Fruit fly (Drosophila melanogaster): ENCODE results near the gene Sdic4.

Gene Sdic4

dm6 chrX:20247710-20248109 is 22.9 kb upstream of the Sdic4 start (continued):
- TF ChIP-seq Eip75B (GFP tag; optimal IDR thresholded peaks at IDR 0.05) = peak; percentile 11
- TF ChIP-seq CG8632 (GFP tag; optimal IDR thresholded peaks at IDR 0.05) = no peak
- no peak for TF ChIP-seq Lpt (GFP tag; optimal IDR thresholded peaks at IDR 0.05)
- TF ChIP-seq dac (GFP tag; optimal IDR thresholded peaks at IDR 0.05) = no peak
- TF ChIP-seq Ets21C (GFP tag; optimal IDR thresholded peaks at IDR 0.05) = no peak
- no peak for TF ChIP-seq ss (GFP tag; optimal IDR thresholded peaks at IDR 0.05)
- TF ChIP-seq CG15336 (GFP tag; IDR thresholded peaks at IDR 0.05) = 0 out of 2 replicates have a peak, but pooled peaks have one; percentile 28
- peak; percentile 30 for TF ChIP-seq Hr39 (GFP tag; optimal IDR thresholded peaks at IDR 0.05)
- peak; percentile 27 for TF ChIP-seq CG3032 (tag; optimal IDR thresholded peaks at IDR 0.05)
- no peak for TF ChIP-seq Sox102F (GFP tag; optimal IDR thresholded peaks at IDR 0.05)
- TF ChIP-seq OdsH (GFP tag; optimal IDR thresholded peaks at IDR 0.05) = peak; percentile 41
- TF ChIP-seq acj6 (GFP tag; optimal IDR thresholded peaks at IDR 0.05) = peak; percentile 31
- no peak for TF ChIP-seq vri (GFP tag; optimal IDR thresholded peaks at IDR 0.05)

dm6 chrX:20245218-20245863 is 20.5 kb upstream of the Sdic4 start:
- no peak for TF ChIP-seq CG8119 (GFP tag; IDR thresholded peaks at IDR 0.05)
- TF ChIP-seq Ets21C (GFP tag; optimal IDR thresholded peaks at IDR 0.05) = no peak
- TF ChIP-seq CG8319 (GFP tag; optimal IDR thresholded peaks at IDR 0.05) = no peak
- TF ChIP-seq CG3032 (tag; optimal IDR thresholded peaks at IDR 0.05) = no peak
- TF ChIP-seq dsx (GFP tag; optimal IDR thresholded peaks at IDR 0.05; ENCODE audit: poor library complexity, severe bottlenecking) = no peak
- no peak for TF ChIP-seq CG11902 (GFP tag; optimal IDR thresholded peaks at IDR 0.05)
- no peak for TF ChIP-seq esn (GFP tag; optimal IDR thresholded peaks at IDR 0.05)
- no peak for TF ChIP-seq Met (GFP tag; optimal IDR thresholded peaks at IDR 0.05)
- no peak for TF ChIP-seq CG34406 (GFP tag; optimal IDR thresholded peaks at IDR 0.05)
- TF ChIP-seq ss (GFP tag; optimal IDR thresholded peaks at IDR 0.05) = no peak
- no peak for TF ChIP-seq fd85E (GFP tag; optimal IDR thresholded peaks at IDR 0.05)
- TF ChIP-seq CG9139 (GFP tag; optimal IDR thresholded peaks at IDR 0.05) = no peak
- no peak for TF ChIP-seq CG6808 (GFP tag; optimal IDR thresholded peaks at IDR 0.05)
- no peak for TF ChIP-seq CG11762 (GFP tag; optimal IDR thresholded peaks at IDR 0.05; ENCODE audit: insufficient read depth)
- no peak for TF ChIP-seq CG10631 (GFP tag; optimal IDR thresholded peaks at IDR 0.05)
- no peak for TF ChIP-seq spab (GFP tag; optimal IDR thresholded peaks at IDR 0.05)
- no peak for TF ChIP-seq eg (GFP tag; IDR thresholded peaks at IDR 0.05)

- no peak for TF ChIP-seq Blimp-1 (GFP tag; optimal IDR thresholded peaks at IDR 0.05)
- TF ChIP-seq salr (GFP tag; optimal IDR thresholded peaks at IDR 0.05) = no peak
- TF ChIP-seq CG4318 (GFP tag; optimal IDR thresholded peaks at IDR 0.05) = no peak
- peak; percentile 79 for TF ChIP-seq CG15336 (GFP tag; IDR thresholded peaks at IDR 0.05)
- TF ChIP-seq Met (GFP tag; optimal IDR thresholded peaks at IDR 0.05) = peak; percentile 35
- peak; percentile 10 for TF ChIP-seq Eip75B (GFP tag; optimal IDR thresholded peaks at IDR 0.05)
- peak; percentile 9; the same call in 1 of the 2 replicates for TF ChIP-seq CG11294 (GFP tag; IDR thresholded peaks at IDR 0.05)
- no peak for TF ChIP-seq CG1621 (tag; optimal IDR thresholded peaks at IDR 0.05)
- peak; percentile 27 for TF ChIP-seq dsx (GFP tag; optimal IDR thresholded peaks at IDR 0.05; ENCODE audit: poor library complexity, severe bottlenecking)
- no peak for TF ChIP-seq cyc (GFP tag; optimal IDR thresholded peaks at IDR 0.05)
- peak; percentile 38 for TF ChIP-seq topi (GFP tag; optimal IDR thresholded peaks at IDR 0.05)
- no peak for TF ChIP-seq fd85E (GFP tag; optimal IDR thresholded peaks at IDR 0.05)
- TF ChIP-seq Lpt (GFP tag; optimal IDR thresholded peaks at IDR 0.05) = peak; percentile 27
- TF ChIP-seq CG31627 (GFP tag; optimal IDR thresholded peaks at IDR 0.05) = no peak
- TF ChIP-seq CG6163 (GFP tag; IDR thresholded peaks at IDR 0.05) = peak; percentile 53; the same call in 2 of the 3 replicates
- no peak for TF ChIP-seq Ets21C (GFP tag; optimal IDR thresholded peaks at IDR 0.05)
- TF ChIP-seq achi (GFP tag; optimal IDR thresholded peaks at IDR 0.05) = peak; percentile 17
- TF ChIP-seq CG6276 (GFP tag; optimal IDR thresholded peaks at IDR 0.05) = peak; percentile 82
- peak; percentile 3 for TF ChIP-seq CG16779 (tag; optimal IDR thresholded peaks at IDR 0.05)
- TF ChIP-seq svp (GFP tag) = no peak
- no peak for TF ChIP-seq fd59A (GFP tag; optimal IDR thresholded peaks at IDR 0.05)
- no peak for TF ChIP-seq CG7368 (GFP tag; optimal IDR thresholded peaks at IDR 0.05)
- TF ChIP-seq Ets96B (tag; optimal IDR thresholded peaks at IDR 0.05) = no peak
- peak; percentile 67 for TF ChIP-seq CG6854 (GFP tag; optimal IDR thresholded peaks at IDR 0.05)
- TF ChIP-seq CG6792 (GFP tag; optimal IDR thresholded peaks at IDR 0.05) = peak; percentile 15
- TF ChIP-seq ss (GFP tag; optimal IDR thresholded peaks at IDR 0.05) = no peak
- TF ChIP-seq CG34406 (GFP tag; optimal IDR thresholded peaks at IDR 0.05) = peak; percentile 28
- TF ChIP-seq Hr38 (GFP tag; optimal IDR thresholded peaks at IDR 0.05) = no peak
- TF ChIP-seq Eip78C (GFP tag) = peak; percentile 50
Measured at dm6 chrX:20244278-20244677, 19.5 kb upstream of the Sdic4 start, which contains the start of gene Peritrophin-A. Gene Peritrophin-A, plus strand, starts transcription at chrX:20244647.
